Fruit fly (Drosophila melanogaster) whole organism, wandering third instar larva: ENCODE results near the gene CG16986.
A peak's percentile ranks its signal among the peaks of the same experiment; 100 is the strongest.

Source experiments
- Abd-B ChIP-seq: fragments of >200 bp; optimal IDR thresholded peaks from 2 replicates; lab custom pipeline; 2017; ENCODE audit warnings: missing biosample characterization, missing genetic modification characterization
- CG32264 ChIP-seq: fragments of 200-800 bp; sonication (Bioruptor generic); optimal IDR thresholded peaks from 2 replicates; lab custom pipeline; 2016; ENCODE audit warnings: missing biosample characterization, missing genetic modification characterization
- CG9705 ChIP-seq: fragments of 200-800 bp; sonication (Bioruptor generic); optimal IDR thresholded peaks from 2 replicates; lab custom pipeline; 2018; ENCODE audit warnings: missing biosample characterization, mild to moderate bottlenecking, missing genetic modification characterization
- CrebA ChIP-seq: fragments of 200-800 bp; sonication (Bioruptor generic); optimal IDR thresholded peaks from 2 replicates; lab custom pipeline; 2016; ENCODE audit warnings: missing biosample characterization, mild to moderate bottlenecking, missing genetic modification characterization, borderline replicate concordance
- Dfd ChIP-seq: fragments of >200 bp; optimal IDR thresholded peaks from 2 replicates; lab custom pipeline; 2017; ENCODE audit warnings: missing biosample characterization, missing genetic modification characterization
- Dif ChIP-seq: fragments of 200-275, 200-300 bp; sonication (Bioruptor generic); optimal IDR thresholded peaks from 2 replicates; lab custom pipeline; 2018; ENCODE audit warnings: missing biosample characterization, missing genetic modification characterization; ENCODE audit not compliant: partially characterized antibody
- GATAd ChIP-seq: sonication (Bioruptor generic); optimal IDR thresholded peaks from 2 replicates; lab custom pipeline; 2016; ENCODE audit warnings: missing biosample characterization, missing genetic modification characterization
- HLH106 ChIP-seq: fragments of 200-800 bp; optimal IDR thresholded peaks from 3 replicates; lab custom pipeline; 2019; ENCODE audit warnings: missing biosample characterization, mild to moderate bottlenecking, missing genetic modification characterization, moderate library complexity
- Hnf4 ChIP-seq: fragments of 200-800 bp; sonication (Bioruptor generic); optimal IDR thresholded peaks from 2 replicates; lab custom pipeline; 2016; ENCODE audit warnings: missing biosample characterization, mild to moderate bottlenecking, missing genetic modification characterization
- Hr78 ChIP-seq: fragments of >200 bp; optimal IDR thresholded peaks from 2 replicates; lab custom pipeline; 2017; ENCODE audit warnings: missing biosample characterization, missing genetic modification characterization
- Hr83 ChIP-seq: fragments of 200-300 bp; sonication (Bioruptor generic); optimal IDR thresholded peaks from 2 replicates; lab custom pipeline; 2016; ENCODE audit warnings: missing biosample characterization, mild to moderate bottlenecking, missing genetic modification characterization, moderate library complexity; ENCODE audit not compliant: poor library complexity, severe bottlenecking
- Jra ChIP-seq: sonication (Bioruptor generic); optimal IDR thresholded peaks from 2 replicates; lab custom pipeline; 2016; ENCODE audit warnings: missing biosample characterization, missing genetic modification characterization
- Mio ChIP-seq: sonication (Bioruptor generic); optimal IDR thresholded peaks from 2 replicates; lab custom pipeline; 2016; ENCODE audit warnings: missing biosample characterization, missing genetic modification characterization
- Myc ChIP-seq: fragments of >200 bp; optimal IDR thresholded peaks from 2 replicates; lab custom pipeline; 2017
- N ChIP-seq: fragments of >200 bp; optimal IDR thresholded peaks from 2 replicates; lab custom pipeline; 2018; ENCODE audit warnings: missing biosample characterization, missing external identifiers, missing genetic modification characterization
- OdsH ChIP-seq: fragments of 200-800 bp; sonication (Bioruptor generic); optimal IDR thresholded peaks from 2 replicates; lab custom pipeline; 2016; ENCODE audit warnings: missing biosample characterization, mild to moderate bottlenecking, missing genetic modification characterization
- Rel ChIP-seq, 2 experiments: fragments of 200-800 bp; sonication (Bioruptor generic) in 1 of 2; optimal IDR thresholded peaks; 2 replicates in 1 of 2; 3 replicates in 1 of 2; lab custom pipeline; 2016 to 2019; ENCODE audit warnings: mild to moderate bottlenecking in 2 of 2, missing biosample characterization in 2 of 2, missing genetic modification characterization in 2 of 2, moderate library complexity in 1 of 2
- Sp1 ChIP-seq: fragments of 200-800 bp; sonication (Bioruptor generic); optimal IDR thresholded peaks from 3 replicates; lab custom pipeline; 2019; ENCODE audit warnings: missing biosample characterization, mild to moderate bottlenecking, missing genetic modification characterization, moderate library complexity
- Vsx2 ChIP-seq: fragments of 200-300, 225-300 bp; sonication (Bioruptor generic); optimal IDR thresholded peaks from 2 replicates; lab custom pipeline; 2018; ENCODE audit warnings: missing biosample characterization, missing genetic modification characterization; ENCODE audit not compliant: partially characterized antibody
- br ChIP-seq: fragments of 200-800 bp; sonication (Bioruptor generic); optimal IDR thresholded peaks from 2 replicates; lab custom pipeline; 2016; ENCODE audit warnings: missing biosample characterization, missing genetic modification characterization
- brk ChIP-seq: fragments of 200-800 bp; sonication (Bioruptor generic); optimal IDR thresholded peaks from 2 replicates; lab custom pipeline; 2016; ENCODE audit warnings: missing biosample characterization, mild to moderate bottlenecking, missing genetic modification characterization
- dl ChIP-seq, 2 experiments: fragments of 175-275, 200-275 bp in 1 of 2; fragments of 200-275 bp in 1 of 2; sonication (Bioruptor generic); optimal IDR thresholded peaks; lab custom pipeline; 2018; ENCODE audit warnings: mild to moderate bottlenecking in 2 of 2, missing biosample characterization in 2 of 2, missing genetic modification characterization in 2 of 2, moderate library complexity in 2 of 2; ENCODE audit not compliant: partially characterized antibody in 2 of 2, insufficient read depth in 1 of 2
- dmrt93B ChIP-seq: fragments of 200-800 bp; sonication (Bioruptor generic); optimal IDR thresholded peaks from 2 replicates; lab custom pipeline; 2018; ENCODE audit warnings: missing biosample characterization, mild to moderate bottlenecking, missing genetic modification characterization
- dsf ChIP-seq: sonication (Bioruptor generic); optimal IDR thresholded peaks from 2 replicates; lab custom pipeline; 2016; ENCODE audit warnings: missing biosample characterization, missing genetic modification characterization, borderline replicate concordance
- ey ChIP-seq: fragments of 200-800 bp; sonication (Bioruptor generic); optimal IDR thresholded peaks from 2 replicates; lab custom pipeline; 2016; ENCODE audit warnings: missing biosample characterization, missing genetic modification characterization
- foxo ChIP-seq, 2 experiments: fragments of 200-800 bp; sonication (Bioruptor generic); optimal IDR thresholded peaks; 2 replicates in 1 of 2; 3 replicates in 1 of 2; lab custom pipeline; 2016 to 2017; ENCODE audit warnings: missing biosample characterization in 2 of 2, missing genetic modification characterization in 2 of 2
- fru ChIP-seq: fragments of 200-800 bp; sonication (Bioruptor generic); optimal IDR thresholded peaks from 3 replicates; lab custom pipeline; 2016; ENCODE audit warnings: missing biosample characterization, mild to moderate bottlenecking, missing genetic modification characterization
- h ChIP-seq: fragments of 200-800 bp; sonication (Bioruptor generic); optimal IDR thresholded peaks from 3 replicates; lab custom pipeline; 2016; ENCODE audit warnings: missing biosample characterization, mild to moderate bottlenecking, missing genetic modification characterization
- jim ChIP-seq: fragments of 175-275, 200-325 bp; sonication (Bioruptor generic); optimal IDR thresholded peaks from 2 replicates; lab custom pipeline; 2016; ENCODE audit warnings: missing biosample characterization, mild to moderate bottlenecking, missing genetic modification characterization
- lola ChIP-seq: fragments of >200 bp; optimal IDR thresholded peaks from 2 replicates; lab custom pipeline; 2017; ENCODE audit warnings: missing biosample characterization, missing genetic modification characterization
- pan ChIP-seq: fragments of >200 bp; optimal IDR thresholded peaks from 2 replicates; lab custom pipeline; 2017
- psq ChIP-seq: fragments of 200-800 bp; sonication (Bioruptor generic); optimal IDR thresholded peaks from 3 replicates; lab custom pipeline; 2017; ENCODE audit warnings: missing biosample characterization, mild to moderate bottlenecking, missing genetic modification characterization, moderate library complexity
- rgr ChIP-seq: fragments of 200-800 bp; sonication (Bioruptor generic); optimal IDR thresholded peaks from 3 replicates; lab custom pipeline; 2016; ENCODE audit warnings: missing biosample characterization, mild to moderate bottlenecking, missing genetic modification characterization
- sage ChIP-seq: fragments of 200-800 bp; sonication (Bioruptor generic); optimal IDR thresholded peaks from 2 replicates; lab custom pipeline; 2016; ENCODE audit warnings: missing biosample characterization, mild to moderate bottlenecking, missing genetic modification characterization
- sv ChIP-seq: fragments of 200-800 bp; sonication (Bioruptor generic); optimal IDR thresholded peaks from 3 replicates; lab custom pipeline; 2016; ENCODE audit warnings: missing biosample characterization, missing genetic modification characterization
- tai ChIP-seq: sonication (Bioruptor generic); optimal IDR thresholded peaks from 2 replicates; lab custom pipeline; 2016; ENCODE audit warnings: missing biosample characterization, missing genetic modification characterization
- usp ChIP-seq: fragments of >200 bp; optimal IDR thresholded peaks from 2 replicates; lab custom pipeline; 2017; ENCODE audit warnings: missing biosample characterization, missing genetic modification characterization
- woc ChIP-seq: sonication (Bioruptor generic); optimal IDR thresholded peaks from 2 replicates; lab custom pipeline; 2016; ENCODE audit warnings: missing biosample characterization, mild to moderate bottlenecking, missing genetic modification characterization

The CG16986 gene

DNA sequence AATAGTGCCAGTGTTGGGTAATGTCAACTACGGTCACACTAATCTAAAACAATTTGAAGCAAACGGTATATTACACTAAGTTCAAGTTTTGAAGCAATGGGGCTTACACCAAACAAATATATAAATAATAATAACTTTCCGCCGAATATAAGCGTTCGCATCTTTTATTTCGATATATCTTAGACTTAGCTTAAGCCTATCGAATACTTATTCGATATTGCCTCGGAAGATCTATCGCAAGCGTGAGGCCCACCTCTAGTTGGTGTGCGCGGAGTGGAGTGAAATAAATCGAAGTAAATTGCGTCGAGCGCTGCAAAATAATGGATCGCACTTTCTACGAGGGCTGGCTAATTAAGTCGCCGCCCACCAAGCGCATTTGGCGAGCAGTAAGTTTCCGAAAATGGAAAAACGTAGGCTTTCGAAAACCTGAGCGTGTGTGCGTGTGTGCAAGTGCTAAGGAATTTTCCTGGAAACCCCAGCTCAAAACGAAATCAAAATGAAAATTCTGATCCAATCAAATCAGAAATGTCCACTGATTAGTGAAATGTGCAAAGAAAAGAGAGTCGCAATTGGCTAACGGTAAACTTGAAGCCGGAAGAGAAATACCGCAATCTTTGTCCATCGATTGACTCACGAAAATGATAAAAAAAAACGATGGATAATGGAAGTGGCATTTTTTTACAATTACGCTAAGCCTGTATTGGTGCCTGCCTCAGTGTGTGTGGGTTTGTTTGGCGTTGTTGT lies 10.8 kb upstream of the CG16986 start, which contains the start of gene dos:
TSS of gene dos (plus strand) at position 248 of the 744 bp plus-strand sequence.
- TF ChIP-seq dl (GFP tag; optimal IDR thresholded peaks at IDR 0.05; lab: Kevin White, UChicago; ENCODE audit: insufficient read depth in 1 of 2, partially characterized antibody in 2 of 2) (no peak), Dif (GFP tag; lab: Kevin White, UChicago) (no peak), CG9705 (peak; percentile 44), N (GFP tag; lab: Kevin White, UChicago) (no peak), Rel (GFP tag; optimal IDR thresholded peaks at IDR 0.05; lab: Kevin White, UChicago) (no peak), Rel (tag; optimal IDR thresholded peaks at IDR 0.05; lab: Kevin White, UChicago) (peak; percentile 67), usp (GFP tag; lab: Kevin White, UChicago) (no peak), sage (GFP tag; lab: Kevin White, UChicago) (peak; percentile 36), Mio (GFP tag; lab: Kevin White, UChicago) (no peak), psq (GFP tag; lab: Kevin White, UChicago) (peak; percentile 49), jim (no peak), Hr78 (GFP tag; lab: Kevin White, UChicago) (no peak), Vsx2 (GFP tag; lab: Kevin White, UChicago) (peak; percentile 90), brk (peak; percentile 86), Myc (no peak), OdsH (peak; percentile 27), ey (GFP tag; lab: Kevin White, UChicago) (peak; percentile 33), pan (lab: Kevin White, UChicago) (no peak), CG32264 (GFP tag; lab: Kevin White, UChicago) (no peak), foxo (GFP tag; optimal IDR thresholded peaks at IDR 0.05; lab: Kevin White, UChicago) (peak in 1 of 2 experiments; percentile 57), br (peak; percentile 41), GATAd (GFP tag; lab: Kevin White, UChicago) (no peak), Hnf4 (GFP tag; lab: Kevin White, UChicago) (peak; percentile 67), rgr (peak; percentile 65), lola (GFP tag; lab: Kevin White, UChicago) (no peak), CrebA (GFP tag; lab: Kevin White, UChicago) (no peak), Jra (peak; percentile 24), Hr83 (GFP tag; lab: Kevin White, UChicago) (peak; percentile 33), tai (GFP tag; lab: Kevin White, UChicago) (no peak), h (GFP tag; lab: Kevin White, UChicago) (peak; percentile 74), Dfd (GFP tag; lab: Kevin White, UChicago) (no peak), HLH106 (tag; lab: Kevin White, UChicago) (peak; percentile 51), woc (GFP tag; lab: Kevin White, UChicago) (no peak), dmrt93B (GFP tag; lab: Kevin White, UChicago) (no peak), dsf (peak; percentile 35), Sp1 (GFP tag; lab: Kevin White, UChicago) (peak; percentile 48), Abd-B (no peak), sv (peak; percentile 65), fru (GFP tag; lab: Kevin White, UChicago) (peak; percentile 45)

DNA sequence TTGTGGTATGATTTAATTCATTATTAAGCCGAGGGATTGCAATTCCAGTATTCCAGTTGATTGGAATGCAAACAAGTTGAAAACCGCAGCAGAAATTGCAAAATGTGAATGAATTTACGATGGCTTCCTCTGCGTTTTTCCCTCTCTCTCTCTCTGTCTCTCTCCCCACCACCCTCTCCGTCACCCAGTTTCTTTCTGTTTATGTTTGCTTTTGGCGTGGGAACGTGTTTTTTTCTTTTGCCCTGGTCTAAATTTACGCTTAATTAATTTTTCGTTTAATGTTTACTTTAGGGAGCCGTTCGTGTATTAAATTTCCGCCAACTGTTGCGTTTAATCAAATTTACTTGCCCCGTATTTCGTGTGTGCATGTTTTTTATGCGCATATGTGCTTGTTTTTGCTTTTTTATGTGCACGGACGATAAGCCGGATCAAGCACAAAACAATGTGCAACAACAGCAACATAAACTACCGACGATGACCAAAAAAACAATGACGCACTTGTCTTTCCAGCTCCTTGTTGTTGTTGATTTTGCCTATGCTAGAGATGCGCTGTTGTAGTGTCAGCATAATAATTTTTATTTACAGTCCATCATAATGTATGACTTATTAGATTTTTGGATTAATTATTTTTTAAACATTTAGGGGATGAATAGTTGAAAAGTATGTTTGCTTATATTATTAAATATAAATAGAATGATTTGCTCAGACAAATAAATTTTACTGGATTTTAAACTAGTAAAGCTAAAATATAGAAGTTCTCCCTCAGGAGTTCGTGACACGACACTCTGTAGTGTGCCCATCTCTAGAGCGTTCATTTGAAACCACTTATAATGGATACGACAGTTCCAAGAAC lies 10.0 kb upstream of the CG16986 start:
- no peak for TF ChIP-seq pan (lab: Kevin White, UChicago)
- TF ChIP-seq dl (GFP tag; optimal IDR thresholded peaks at IDR 0.05; lab: Kevin White, UChicago; ENCODE audit: insufficient read depth in 1 of 2, partially characterized antibody in 2 of 2) = no peak
- TF ChIP-seq Dif (GFP tag; lab: Kevin White, UChicago) = no peak
- TF ChIP-seq jim = no peak
- TF ChIP-seq foxo (GFP tag; optimal IDR thresholded peaks at IDR 0.05; lab: Kevin White, UChicago) = peak in 1 of 2 experiments; percentile 53
- no peak for TF ChIP-seq Abd-B
- peak; percentile 1 for TF ChIP-seq Sp1 (GFP tag; lab: Kevin White, UChicago)
- TF ChIP-seq rgr = peak; percentile 26
- TF ChIP-seq sv = peak; percentile 68
- TF ChIP-seq CG9705 = no peak
- peak; percentile 17 for TF ChIP-seq Hr83 (GFP tag; lab: Kevin White, UChicago)
- TF ChIP-seq CrebA (GFP tag; lab: Kevin White, UChicago) = no peak
- no peak for TF ChIP-seq dmrt93B (GFP tag; lab: Kevin White, UChicago)
- no peak for TF ChIP-seq Rel (GFP tag; optimal IDR thresholded peaks at IDR 0.05; lab: Kevin White, UChicago)
- no peak for TF ChIP-seq Rel (tag; optimal IDR thresholded peaks at IDR 0.05; lab: Kevin White, UChicago)
- TF ChIP-seq usp (GFP tag; lab: Kevin White, UChicago) = no peak
- no peak for TF ChIP-seq CG32264 (GFP tag; lab: Kevin White, UChicago)
- peak; percentile 41 for TF ChIP-seq fru (GFP tag; lab: Kevin White, UChicago)
- TF ChIP-seq br = peak; percentile 37
- no peak for TF ChIP-seq Hnf4 (GFP tag; lab: Kevin White, UChicago)
- no peak for TF ChIP-seq Mio (GFP tag; lab: Kevin White, UChicago)
- no peak for TF ChIP-seq brk
- TF ChIP-seq Vsx2 (GFP tag; lab: Kevin White, UChicago) = peak; percentile 28
- no peak for TF ChIP-seq tai (GFP tag; lab: Kevin White, UChicago)
- TF ChIP-seq dsf = no peak
- TF ChIP-seq Dfd (GFP tag; lab: Kevin White, UChicago) = no peak
- no peak for TF ChIP-seq N (GFP tag; lab: Kevin White, UChicago)
- peak; percentile 21 for TF ChIP-seq woc (GFP tag; lab: Kevin White, UChicago)
- no peak for TF ChIP-seq Myc
- peak; percentile 29 for TF ChIP-seq ey (GFP tag; lab: Kevin White, UChicago)
- TF ChIP-seq lola (GFP tag; lab: Kevin White, UChicago) = no peak
- TF ChIP-seq h (GFP tag; lab: Kevin White, UChicago) = peak; percentile 5
- TF ChIP-seq Jra = no peak
- TF ChIP-seq psq (GFP tag; lab: Kevin White, UChicago) = peak; percentile 14
- peak; percentile 2 for TF ChIP-seq OdsH
